Worm (Caenorhabditis elegans) whole organism, L2 larva: ENCODE data around the gene C18E9.5.

Experiments
- ZK546.5 ChIP-seq: sonication (generic microtip); optimal IDR thresholded peaks from 2 replicates; lab custom pipeline; 2017; ENCODE audit warnings: missing biosample characterization, missing genetic modification characterization
- nhr-129 ChIP-seq: fragments of 150-350 bp; optimal IDR thresholded peaks from 2 replicates; lab custom pipeline; 2014; ENCODE audit warnings: missing biosample characterization, missing genetic modification characterization
- snpc-4 ChIP-seq: fragments of 150-350 bp; optimal IDR thresholded peaks from 2 replicates; lab custom pipeline; 2014; ENCODE audit warnings: missing biosample characterization, missing genetic modification characterization
- unc-55 ChIP-seq: fragments of 150-350 bp; sonication (generic microtip); optimal IDR thresholded peaks from 3 replicates; lab custom pipeline; 2014; ENCODE audit warnings: missing biosample characterization, missing genetic modification reagents, missing genetic modification characterization

DNA sequence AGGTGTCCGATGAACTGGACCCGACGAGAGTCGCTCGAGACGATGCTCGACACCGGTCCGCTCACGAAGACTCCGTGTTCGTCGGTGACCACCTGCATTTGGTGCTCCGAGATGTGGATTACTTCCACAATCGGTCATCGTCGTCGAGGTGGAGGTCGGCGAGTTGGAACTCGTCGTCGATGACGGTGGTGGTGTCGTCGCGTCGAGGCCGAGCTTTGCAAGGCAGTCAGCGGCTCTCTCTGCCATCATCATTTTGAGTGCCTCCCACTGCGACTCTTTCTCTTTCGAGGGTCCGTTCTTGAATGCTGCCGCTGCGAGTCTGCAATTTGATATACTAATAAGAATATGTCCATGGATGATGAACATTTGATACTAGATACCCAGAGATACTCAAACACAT lies 38.0 kb downstream of the C18E9.5 start:
- TF ChIP-seq ZK546.5, result no peak
- no peak for TF ChIP-seq snpc-4 (tag; lab: Kevin White, UChicago)
- no peak for TF ChIP-seq nhr-129
- no peak for TF ChIP-seq unc-55 (GFP tag; lab: Kevin White, UChicago)
